Fruit fly (Drosophila melanogaster) whole organism, embryonic: ENCODE measurements around the gene Ube3a.

Experiments used
- BtbVII ChIP-seq: fragments of 200-800 bp; sonication (Bioruptor generic); optimal IDR thresholded peaks from 3 replicates; lab custom pipeline; 2017; ENCODE audit warnings: missing biosample characterization, mild to moderate bottlenecking, missing genetic modification characterization
- CG10147 ChIP-seq: fragments of 200-800 bp; sonication (Bioruptor generic); optimal IDR thresholded peaks from 2 replicates; lab custom pipeline; 2019; ENCODE audit warnings: missing biosample characterization, mild to moderate bottlenecking, missing genetic modification characterization, moderate library complexity
- CG10274 ChIP-seq: fragments of 200-800 bp; sonication (Bioruptor generic); optimal IDR thresholded peaks from 3 replicates; lab custom pipeline; 2017; ENCODE audit warnings: missing biosample characterization, mild to moderate bottlenecking, missing genetic modification characterization
- CG11093 ChIP-seq: fragments of 200-800 bp; sonication (Bioruptor generic); IDR thresholded peaks from 3 replicates; pipeline ENCODE4 v1.3.6; 2022; ENCODE audit warnings: missing biosample characterization, missing genetic modification characterization
- CG12104 ChIP-seq: fragments of 200-800 bp; sonication (Bioruptor generic); optimal IDR thresholded peaks from 3 replicates; lab custom pipeline; 2016; ENCODE audit warnings: missing biosample characterization, missing genetic modification characterization
- CG12942 ChIP-seq: fragments of 200-800 bp; sonication (Bioruptor generic); optimal IDR thresholded peaks from 3 replicates; lab custom pipeline; 2016; ENCODE audit warnings: missing biosample characterization, missing genetic modification characterization
- CG13123 ChIP-seq: fragments of 200-800 bp; sonication (Bioruptor generic); optimal IDR thresholded peaks from 2 replicates; lab custom pipeline; 2016; ENCODE audit warnings: missing biosample characterization, missing genetic modification characterization
- CG14965 ChIP-seq: fragments of 200-800 bp; sonication (Bioruptor generic); optimal IDR thresholded peaks from 2 replicates; lab custom pipeline; 2016; ENCODE audit warnings: missing biosample characterization, missing genetic modification characterization, borderline replicate concordance
- CG15514 ChIP-seq: fragments of 200-800 bp; sonication (Bioruptor generic); optimal IDR thresholded peaks from 3 replicates; lab custom pipeline; 2017; ENCODE audit warnings: missing biosample characterization, missing genetic modification characterization, mild to moderate bottlenecking, moderate library complexity, missing genetic modification reagents
- CG1792 ChIP-seq: fragments of 200-800 bp; sonication (Bioruptor generic); optimal IDR thresholded peaks from 2 replicates; lab custom pipeline; 2016; ENCODE audit warnings: missing biosample characterization, missing genetic modification characterization
- CG18599 ChIP-seq: fragments of 200-800 bp; sonication (Bioruptor generic); optimal IDR thresholded peaks from 3 replicates; lab custom pipeline; 2017; ENCODE audit warnings: missing biosample characterization, missing genetic modification characterization, mild to moderate bottlenecking, moderate library complexity, missing genetic modification reagents
- CG2120 ChIP-seq: fragments of 200-800 bp; sonication (Bioruptor generic); optimal IDR thresholded peaks from 3 replicates; lab custom pipeline; 2016; ENCODE audit warnings: missing biosample characterization, missing genetic modification characterization
- CG30020 ChIP-seq: fragments of 200-800 bp; optimal IDR thresholded peaks from 2 replicates; lab custom pipeline; 2019; ENCODE audit warnings: missing biosample characterization, mild to moderate bottlenecking, missing genetic modification characterization, moderate library complexity
- CG31224 ChIP-seq: fragments of 200-800 bp; sonication (Bioruptor generic); IDR thresholded peaks from 2 replicates; pipeline ENCODE4 v1.3.6; 2022; ENCODE audit warnings: missing biosample characterization, missing genetic modification characterization
- CG32772 ChIP-seq: fragments of 200-800 bp; sonication (Bioruptor generic); IDR thresholded peaks from 2 replicates; pipeline ENCODE4 v1.3.6; 2022; ENCODE audit warnings: missing biosample characterization, missing genetic modification characterization
- CG34376 ChIP-seq: fragments of 200-800 bp; sonication (Bioruptor generic); optimal IDR thresholded peaks from 2 replicates; lab custom pipeline; 2018; ENCODE audit warnings: missing biosample characterization, mild to moderate bottlenecking, missing genetic modification characterization
- CG4820 ChIP-seq: fragments of 200-800 bp; sonication (Bioruptor generic); optimal IDR thresholded peaks from 3 replicates; lab custom pipeline; 2016; ENCODE audit warnings: missing biosample characterization, missing genetic modification characterization
- CG4854 ChIP-seq: fragments of 200-800 bp; sonication (Bioruptor generic); optimal IDR thresholded peaks from 2 replicates; lab custom pipeline; 2016; ENCODE audit warnings: missing biosample characterization, missing genetic modification characterization, inconsistent platforms
- CG6765 ChIP-seq: fragments of 200-800 bp; sonication (Bioruptor generic); optimal IDR thresholded peaks from 3 replicates; lab custom pipeline; 2017; ENCODE audit warnings: missing biosample characterization, mild to moderate bottlenecking, missing genetic modification characterization
- CG7745 ChIP-seq: fragments of 200-800 bp; sonication (Bioruptor generic); optimal IDR thresholded peaks from 2 replicates; lab custom pipeline; 2018; ENCODE audit warnings: missing biosample characterization, mild to moderate bottlenecking, missing genetic modification characterization, moderate library complexity
- CG7839 ChIP-seq: fragments of 200-800 bp; sonication (Bioruptor generic); optimal IDR thresholded peaks from 3 replicates; lab custom pipeline; 2018; ENCODE audit warnings: missing biosample characterization, mild to moderate bottlenecking, missing genetic modification characterization, moderate library complexity
- CG8388 ChIP-seq: fragments of 200-800 bp; sonication (Bioruptor generic); optimal IDR thresholded peaks from 2 replicates; lab custom pipeline; 2019; ENCODE audit warnings: missing biosample characterization, mild to moderate bottlenecking, missing genetic modification characterization, moderate library complexity
- CHES-1-like ChIP-seq: fragments of 200-800 bp; sonication (Bioruptor generic); optimal IDR thresholded peaks from 2 replicates; lab custom pipeline; 2016; ENCODE audit warnings: missing biosample characterization, missing genetic modification characterization
- Dip3 ChIP-seq: fragments of 200-800 bp; sonication (Bioruptor generic); optimal IDR thresholded peaks from 3 replicates; lab custom pipeline; 2016; ENCODE audit warnings: missing biosample characterization, missing genetic modification characterization
- Dll ChIP-seq: fragments of 200-800 bp; sonication (Bioruptor generic); IDR thresholded peaks from 4 replicates; pipeline ENCODE4 v1.3.6; 2022; ENCODE audit warnings: missing biosample characterization, missing genetic modification characterization; ENCODE audit not compliant: partially characterized antibody
- Fer1 ChIP-seq: fragments of 200-800 bp; sonication (Bioruptor generic); optimal IDR thresholded peaks from 2 replicates; lab custom pipeline; 2017; ENCODE audit warnings: missing biosample characterization, mild to moderate bottlenecking, missing genetic modification characterization
- GATAe ChIP-seq: fragments of 200-800 bp; sonication (Bioruptor generic); conservative IDR thresholded peaks from 2 replicates; pipeline ENCODE4 v1.3.6; 2022; ENCODE audit warnings: missing biosample characterization, missing genetic modification characterization
- H15 ChIP-seq: fragments of 200-800 bp; sonication (Bioruptor generic); IDR thresholded peaks from 3 replicates; pipeline ENCODE4 v1.3.6; 2022; ENCODE audit warnings: missing biosample characterization, missing genetic modification characterization
- H2.0 ChIP-seq: fragments of 200-800 bp; sonication (Bioruptor generic); IDR thresholded peaks from 2 replicates; pipeline ENCODE4 v1.3.6; 2022; ENCODE audit warnings: missing biosample characterization, missing genetic modification characterization
- HHEX ChIP-seq: fragments of 200-800 bp; sonication (Bioruptor generic); optimal IDR thresholded peaks from 3 replicates; lab custom pipeline; 2017; ENCODE audit warnings: missing biosample characterization, mild to moderate bottlenecking, missing genetic modification characterization, missing genetic modification reagents
- Hr3 ChIP-seq: fragments of 200-800 bp; sonication (Bioruptor generic); optimal IDR thresholded peaks from 3 replicates; lab custom pipeline; 2016; ENCODE audit warnings: missing biosample characterization, missing genetic modification characterization
- Med ChIP-seq: fragments of 200-800 bp; sonication (Bioruptor generic); peaks from one replicate; lab custom pipeline; 2016; ENCODE audit warnings: missing biosample characterization, missing genetic modification characterization, mild to moderate bottlenecking, inconsistent platforms, moderate library complexity
- NK7.1 ChIP-seq: fragments of 200-800 bp; sonication (Bioruptor generic); optimal IDR thresholded peaks from 3 replicates; lab custom pipeline; 2016; ENCODE audit warnings: missing biosample characterization, missing genetic modification characterization
- Rfx ChIP-seq: fragments of 200-800 bp; sonication (Bioruptor generic); IDR thresholded peaks from 2 replicates; pipeline ENCODE4 v1.3.6; 2022; ENCODE audit warnings: missing biosample characterization, missing genetic modification characterization
- ato ChIP-seq: fragments of 200-800 bp; sonication (Bioruptor generic); IDR thresholded peaks from 2 replicates; pipeline ENCODE4 v1.3.6; 2022; ENCODE audit warnings: missing biosample characterization, missing genetic modification characterization; ENCODE audit not compliant: partially characterized antibody
- bcd ChIP-seq: fragments of 200-800 bp; sonication (Bioruptor generic); optimal IDR thresholded peaks from 2 replicates; lab custom pipeline; 2017; ENCODE audit warnings: missing biosample characterization, mild to moderate bottlenecking, missing genetic modification characterization
- crc ChIP-seq: fragments of 200-800 bp; sonication (Bioruptor generic); optimal IDR thresholded peaks from 2 replicates; lab custom pipeline; 2016; ENCODE audit warnings: missing biosample characterization, missing genetic modification characterization
- dm ChIP-seq: fragments of 200-800 bp; sonication (Bioruptor generic); optimal IDR thresholded peaks from 3 replicates; lab custom pipeline; 2016; ENCODE audit warnings: missing biosample characterization, missing genetic modification characterization
- fd3F ChIP-seq: fragments of 200-800 bp; sonication (Bioruptor generic); optimal IDR thresholded peaks from 2 replicates; lab custom pipeline; 2018; ENCODE audit warnings: missing biosample characterization, mild to moderate bottlenecking, missing genetic modification characterization, moderate library complexity
- gcm ChIP-seq: fragments of 200-800 bp; sonication (Bioruptor generic); optimal IDR thresholded peaks from 2 replicates; lab custom pipeline; 2019; ENCODE audit warnings: missing biosample characterization, mild to moderate bottlenecking, missing genetic modification characterization, moderate library complexity
- gem ChIP-seq: fragments of 200-800 bp; sonication (Bioruptor generic); optimal IDR thresholded peaks from 2 replicates; lab custom pipeline; 2019; ENCODE audit warnings: missing biosample characterization, mild to moderate bottlenecking, missing genetic modification characterization, moderate library complexity
- jing ChIP-seq: fragments of 200-800 bp; sonication (Bioruptor generic); optimal IDR thresholded peaks from 2 replicates; lab custom pipeline; 2018; ENCODE audit warnings: missing biosample characterization, mild to moderate bottlenecking, missing genetic modification characterization
- lilli ChIP-seq: fragments of 200-800 bp; sonication (Bioruptor generic); optimal IDR thresholded peaks from 3 replicates; lab custom pipeline; 2016; ENCODE audit warnings: missing biosample characterization, missing genetic modification characterization
- org-1 ChIP-seq: fragments of 200-800 bp; sonication (Bioruptor generic); optimal IDR thresholded peaks from 2 replicates; lab custom pipeline; 2017; ENCODE audit warnings: missing biosample characterization, missing genetic modification characterization
- peb ChIP-seq: fragments of 200-800 bp; sonication (Bioruptor generic); IDR thresholded peaks from 2 replicates; pipeline ENCODE4 v1.3.6; 2022; ENCODE audit warnings: missing biosample characterization, missing genetic modification characterization
- pita ChIP-seq: fragments of 200-800 bp; sonication (Bioruptor generic); optimal IDR thresholded peaks from 2 replicates; lab custom pipeline; 2017; ENCODE audit warnings: missing biosample characterization, mild to moderate bottlenecking, missing genetic modification characterization
- sc ChIP-seq, 3 experiments: fragments of >200 bp in 2 of 3; fragments of 200-800 bp in 1 of 3; sonication (Bioruptor generic) in 1 of 3; optimal IDR thresholded peaks; 2 replicates in 2 of 3; 3 replicates in 1 of 3; lab custom pipeline; 2017; ENCODE audit warnings: mild to moderate bottlenecking in 1 of 3, missing biosample characterization in 1 of 3, missing genetic modification characterization in 1 of 3, missing genetic modification reagents in 1 of 3
- sens ChIP-seq: fragments of 200-800 bp; sonication (Bioruptor generic); peaks from one replicate; lab custom pipeline; 2016; ENCODE audit warnings: missing biosample characterization, missing genetic modification characterization
- so ChIP-seq: fragments of 200-800 bp; sonication (Bioruptor generic); IDR thresholded peaks from 3 replicates; pipeline ENCODE4 v1.3.6; 2022; ENCODE audit warnings: missing biosample characterization, missing genetic modification characterization
- stc ChIP-seq: fragments of 200-800 bp; sonication (Bioruptor generic); IDR thresholded peaks from 2 replicates; pipeline ENCODE4 v1.3.6; 2022; ENCODE audit warnings: missing biosample characterization, missing genetic modification characterization
- stwl ChIP-seq: fragments of 200-800 bp; sonication (Bioruptor generic); optimal IDR thresholded peaks from 3 replicates; lab custom pipeline; 2018; ENCODE audit warnings: missing biosample characterization, mild to moderate bottlenecking, missing genetic modification characterization, moderate library complexity

Gene Ube3a

dm6 chr3L:11258392-11258791 lies 48.0 kb upstream of the Ube3a start (continued):
- TF ChIP-seq CG12104 (GFP tag; lab: Kevin White, UChicago) = peak; percentile 13
- peak; percentile 22 for TF ChIP-seq CG4854 (GFP tag; lab: Kevin White, UChicago)
- no peak for TF ChIP-seq so (GFP tag; lab: Robert Waterston, UW)
- TF ChIP-seq HHEX (GFP tag; lab: Kevin White, UChicago) = peak; percentile 63
- TF ChIP-seq pita = no peak
- peak; percentile 28 for TF ChIP-seq Rfx (GFP tag; lab: Robert Waterston, UW)
- peak; percentile 13 for TF ChIP-seq Dip3 (GFP tag; lab: Kevin White, UChicago)
- peak; percentile 48 for TF ChIP-seq lilli (GFP tag; lab: Kevin White, UChicago)
- peak; percentile 28 for TF ChIP-seq fd3F (GFP tag; lab: Kevin White, UChicago)
- no peak for TF ChIP-seq CG31224 (GFP tag; lab: Robert Waterston, UW)
- TF ChIP-seq CG4820 (GFP tag; lab: Kevin White, UChicago) = no peak
- peak; percentile 23 for TF ChIP-seq CG34376 (GFP tag; lab: Kevin White, UChicago)
- peak; percentile 64 for TF ChIP-seq Fer1 (GFP tag; lab: Kevin White, UChicago)
- TF ChIP-seq Med (GFP tag; lab: Kevin White, UChicago) = peak; percentile 91
- no peak for TF ChIP-seq CG12942 (GFP tag; lab: Kevin White, UChicago)
- no peak for TF ChIP-seq CG32772 (GFP tag; lab: Robert Waterston, UW)
- TF ChIP-seq CG7745 = no peak
- TF ChIP-seq sens (GFP tag; lab: Kevin White, UChicago) = peak; percentile 80
- TF ChIP-seq H2.0 (GFP tag; lab: Robert Waterston, UW) = no peak
- no peak for TF ChIP-seq dm (GFP tag; lab: Kevin White, UChicago)
- no peak for TF ChIP-seq Hr3 (GFP tag; lab: Kevin White, UChicago)
- peak; percentile 51 for TF ChIP-seq CHES-1-like (GFP tag; lab: Kevin White, UChicago)
- TF ChIP-seq sc (optimal IDR thresholded peaks at IDR 0.05; lab: Kevin White, UChicago) = no peak
- no peak for TF ChIP-seq sc (GFP tag; optimal IDR thresholded peaks at IDR 0.05; lab: Kevin White, UChicago)
- TF ChIP-seq CG6765 (GFP tag; lab: Kevin White, UChicago) = peak; percentile 31
- no peak for TF ChIP-seq stwl (tag; lab: Kevin White, UChicago)
- no peak for TF ChIP-seq ato (GFP tag; lab: Robert Waterston, UW)
- TF ChIP-seq H15 (GFP tag; lab: Robert Waterston, UW) = no peak
- TF ChIP-seq CG13123 (GFP tag; lab: Kevin White, UChicago) = no peak
- no peak for TF ChIP-seq jing (GFP tag; lab: Kevin White, UChicago)
- no peak for TF ChIP-seq stc (GFP tag; lab: Robert Waterston, UW)
- no peak for TF ChIP-seq CG14965
- TF ChIP-seq peb (GFP tag; lab: Robert Waterston, UW) = no peak
- peak; percentile 58 for TF ChIP-seq CG2120 (GFP tag; lab: Kevin White, UChicago)
- peak; percentile 53 for TF ChIP-seq CG15514 (GFP tag; lab: Kevin White, UChicago)
- peak; percentile 41 for TF ChIP-seq bcd (GFP tag; lab: Kevin White, UChicago)
- peak; percentile 13 for TF ChIP-seq CG7839 (tag; lab: Kevin White, UChicago)
- no peak for TF ChIP-seq org-1
- TF ChIP-seq CG18599 (GFP tag; lab: Kevin White, UChicago) = peak; percentile 78
- TF ChIP-seq CG8388 (GFP tag; lab: Kevin White, UChicago) = no peak
- TF ChIP-seq Dll = no peak
- peak; percentile 34 for TF ChIP-seq CG1792 (GFP tag; lab: Kevin White, UChicago)
- TF ChIP-seq CG10147 = peak; percentile 45
- TF ChIP-seq NK7.1 = no peak
- peak; percentile 18 for TF ChIP-seq CG10274 (GFP tag; lab: Kevin White, UChicago)
- TF ChIP-seq CG11093 = no peak
- peak; percentile 66 for TF ChIP-seq BtbVII (GFP tag; lab: Kevin White, UChicago)
- no peak for TF ChIP-seq gcm (GFP tag; lab: Kevin White, UChicago)
- no peak for TF ChIP-seq CG30020
- peak; percentile 23 for TF ChIP-seq crc
- TF ChIP-seq gem (tag; lab: Kevin White, UChicago) = peak; percentile 26
- TF ChIP-seq GATAe (GFP tag; lab: Robert Waterston, UW) = no peak
